Fruit fly (Drosophila melanogaster): ENCODE results near the gene Membrin.

dm6 chr3L:5348987-5349386 is 17.3 kb upstream of the Membrin start:
- TF ChIP-seq CG6175 (GFP tag; IDR thresholded peaks at IDR 0.05) (no peak), CG8290 (GFP tag; optimal IDR thresholded peaks at IDR 0.05) (no peak), CG8290 (tag; optimal IDR thresholded peaks at IDR 0.05) (no peak), Vsx1 (GFP tag; optimal IDR thresholded peaks at IDR 0.05) (no peak), lola (GFP tag; optimal IDR thresholded peaks at IDR 0.05) (no peak), abd-A (tag; optimal IDR thresholded peaks at IDR 0.05) (no peak), CG1647 (GFP tag; optimal IDR thresholded peaks at IDR 0.05) (no peak), luna (GFP tag; optimal IDR thresholded peaks at IDR 0.05) (no peak), Abd-B (GFP tag; optimal IDR thresholded peaks at IDR 0.05) (no peak), Poxn (GFP tag; IDR thresholded peaks at IDR 0.05) (no peak), Rx (GFP tag; IDR thresholded peaks at IDR 0.05) (no peak), CG1024 (GFP tag; IDR thresholded peaks at IDR 0.05) (no peak), Rfx (GFP tag; IDR thresholded peaks at IDR 0.05) (no peak), al (GFP tag; IDR thresholded peaks at IDR 0.05) (no peak), CG15601 (tag; optimal IDR thresholded peaks at IDR 0.05) (no peak)

All from whole organism, embryonic.